Fruit fly (Drosophila melanogaster): Measurements from ENCODE around the gene CG17219.

CG17219 gene

DNA sequence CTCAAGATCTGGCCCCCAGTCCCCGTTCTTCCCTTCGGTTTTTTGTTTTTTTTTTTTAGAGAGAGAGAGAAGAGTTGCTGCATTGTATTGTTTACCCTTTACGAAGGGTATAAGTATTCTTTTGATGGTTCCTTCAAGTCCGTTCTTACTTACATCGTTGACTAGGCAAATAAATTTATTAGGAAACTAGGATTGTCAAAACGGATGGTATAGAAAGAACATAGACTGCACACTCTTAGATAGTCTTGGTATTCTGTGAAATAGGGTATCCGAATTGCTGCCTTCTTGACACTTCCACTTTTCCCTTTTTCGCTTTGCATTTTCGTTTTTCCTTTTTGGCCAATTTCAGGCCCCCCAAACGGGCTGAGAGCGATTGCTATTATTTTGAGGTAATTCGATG is 17.6 kb upstream of the CG17219 start:
- TF ChIP-seq usp (GFP tag; optimal IDR thresholded peaks at IDR 0.05): no peak
- TF ChIP-seq HLH106 (tag; optimal IDR thresholded peaks at IDR 0.05): peak; percentile 69
- TF ChIP-seq Hr83 (GFP tag; optimal IDR thresholded peaks at IDR 0.05; ENCODE audit: poor library complexity, severe bottlenecking): no peak
- no peak for TF ChIP-seq sage (GFP tag; optimal IDR thresholded peaks at IDR 0.05)
- no peak for TF ChIP-seq Dif (GFP tag; optimal IDR thresholded peaks at IDR 0.05; ENCODE audit: partially characterized antibody)
- TF ChIP-seq Myc (optimal IDR thresholded peaks at IDR 0.05): no peak
- TF ChIP-seq Hnf4 (GFP tag; optimal IDR thresholded peaks at IDR 0.05): no peak
- no peak for TF ChIP-seq brk (GFP tag; optimal IDR thresholded peaks at IDR 0.05)
- no peak for TF ChIP-seq Dfd (GFP tag; optimal IDR thresholded peaks at IDR 0.05)
- TF ChIP-seq pan (optimal IDR thresholded peaks at IDR 0.05): no peak
- TF ChIP-seq lola (GFP tag; optimal IDR thresholded peaks at IDR 0.05): no peak
- no peak for TF ChIP-seq GATAd (GFP tag; optimal IDR thresholded peaks at IDR 0.05)
- no peak for TF ChIP-seq CG9705 (GFP tag; optimal IDR thresholded peaks at IDR 0.05)
- no peak for TF ChIP-seq CrebA (GFP tag; optimal IDR thresholded peaks at IDR 0.05; ENCODE audit: borderline replicate concordance)
- no peak for TF ChIP-seq dsf (GFP tag; optimal IDR thresholded peaks at IDR 0.05; ENCODE audit: borderline replicate concordance)
- no peak for TF ChIP-seq Mio (GFP tag; optimal IDR thresholded peaks at IDR 0.05)
- no peak for TF ChIP-seq tai (GFP tag; optimal IDR thresholded peaks at IDR 0.05)
- peak; percentile 61 for TF ChIP-seq woc (GFP tag; optimal IDR thresholded peaks at IDR 0.05)
- TF ChIP-seq dmrt93B (GFP tag; optimal IDR thresholded peaks at IDR 0.05): peak; percentile 38
- no peak for TF ChIP-seq Jra (GFP tag; optimal IDR thresholded peaks at IDR 0.05)
- TF ChIP-seq Abd-B (GFP tag; optimal IDR thresholded peaks at IDR 0.05): no peak
- peak; percentile 69 for TF ChIP-seq OdsH (GFP tag; optimal IDR thresholded peaks at IDR 0.05)
- TF ChIP-seq N (GFP tag; optimal IDR thresholded peaks at IDR 0.05): no peak
- TF ChIP-seq ey (GFP tag; optimal IDR thresholded peaks at IDR 0.05): peak; percentile 66
- peak; percentile 74 for TF ChIP-seq h (GFP tag; optimal IDR thresholded peaks at IDR 0.05)
- TF ChIP-seq dl (GFP tag; optimal IDR thresholded peaks at IDR 0.05; ENCODE audit: insufficient read depth in 1 of 2, partially characterized antibody in 2 of 2): no peak
- peak; percentile 46 for TF ChIP-seq CG32264 (GFP tag; optimal IDR thresholded peaks at IDR 0.05)
- peak; percentile 80 for TF ChIP-seq fru (GFP tag; optimal IDR thresholded peaks at IDR 0.05)
- peak; percentile 78 for TF ChIP-seq br (GFP tag; optimal IDR thresholded peaks at IDR 0.05)
- peak; percentile 68 for TF ChIP-seq psq (GFP tag; optimal IDR thresholded peaks at IDR 0.05)
- peak; percentile 42 for TF ChIP-seq jim (GFP tag; optimal IDR thresholded peaks at IDR 0.05)
- no peak for TF ChIP-seq Rel (GFP tag; optimal IDR thresholded peaks at IDR 0.05)
- TF ChIP-seq Rel (tag; optimal IDR thresholded peaks at IDR 0.05): no peak
- TF ChIP-seq rgr (GFP tag; optimal IDR thresholded peaks at IDR 0.05): peak; percentile 71
- TF ChIP-seq sv (GFP tag; optimal IDR thresholded peaks at IDR 0.05): no peak
- no peak for TF ChIP-seq Hr78 (GFP tag; optimal IDR thresholded peaks at IDR 0.05)
- peak in 1 of 2 experiments; percentile 67 for TF ChIP-seq foxo (GFP tag; optimal IDR thresholded peaks at IDR 0.05)
- no peak for TF ChIP-seq Vsx2 (GFP tag; optimal IDR thresholded peaks at IDR 0.05; ENCODE audit: partially characterized antibody)
- peak; percentile 68 for TF ChIP-seq Sp1 (GFP tag; optimal IDR thresholded peaks at IDR 0.05)

dm6 chr2L:3012780-3013179 is 16.3 kb upstream of the CG17219 start:
- TF ChIP-seq lola (GFP tag; optimal IDR thresholded peaks at IDR 0.05) (no peak), dmrt93B (GFP tag; optimal IDR thresholded peaks at IDR 0.05) (no peak), foxo (GFP tag; optimal IDR thresholded peaks at IDR 0.05) (peak in 1 of 2 experiments; percentile 40), h (GFP tag; optimal IDR thresholded peaks at IDR 0.05) (peak; percentile 49), sv (GFP tag; optimal IDR thresholded peaks at IDR 0.05) (peak; percentile 30), dsf (GFP tag; optimal IDR thresholded peaks at IDR 0.05; ENCODE audit: borderline replicate concordance) (no peak), Hnf4 (GFP tag; optimal IDR thresholded peaks at IDR 0.05) (no peak), CG9705 (GFP tag; optimal IDR thresholded peaks at IDR 0.05) (no peak), Abd-B (GFP tag; optimal IDR thresholded peaks at IDR 0.05) (no peak), Sp1 (GFP tag; optimal IDR thresholded peaks at IDR 0.05) (no peak), sage (GFP tag; optimal IDR thresholded peaks at IDR 0.05) (no peak), GATAd (GFP tag; optimal IDR thresholded peaks at IDR 0.05) (no peak), fru (GFP tag; optimal IDR thresholded peaks at IDR 0.05) (no peak), HLH106 (tag; optimal IDR thresholded peaks at IDR 0.05) (peak; percentile 16), brk (GFP tag; optimal IDR thresholded peaks at IDR 0.05) (no peak), rgr (GFP tag; optimal IDR thresholded peaks at IDR 0.05) (peak; percentile 41), psq (GFP tag; optimal IDR thresholded peaks at IDR 0.05) (no peak), Jra (GFP tag; optimal IDR thresholded peaks at IDR 0.05) (no peak), Hr78 (GFP tag; optimal IDR thresholded peaks at IDR 0.05) (no peak), OdsH (GFP tag; optimal IDR thresholded peaks at IDR 0.05) (peak; percentile 22), br (GFP tag; optimal IDR thresholded peaks at IDR 0.05) (peak; percentile 20), ey (GFP tag; optimal IDR thresholded peaks at IDR 0.05) (peak; percentile 21)

Measured in whole organism, wandering third instar larva.